In genomic region chrV:9632348-9632747, ce11 we compare ENCODE assay signal across 2 worm cellular contexts.
A peak's percentile ranks its signal among the peaks of the same experiment; 100 is the strongest.
TF ChIP-seq lines count a peak whose summit lies in the region.

No protein-coding gene starts in this region.

TF ChIP-seq in whole organism, L4 larva, 104 proteins besides CTCF, POLR2A, EP300 and RAD21:
- TF ChIP-seq madf-5 (GFP tag; IDR thresholded peaks at IDR 0.05; lab: Robert Waterston, UW) (peak in 1 of 2 experiments; percentile 52; a peak in 1 of 4 replicates), set-16 (GFP tag; IDR thresholded peaks at IDR 0.05; lab: Robert Waterston, UW) (peak; percentile 99), F26F4.8 (GFP tag; conservative IDR thresholded peaks at IDR 0.05; lab: Robert Waterston, UW) (0 out of 2 replicates have a peak, but pooled peaks have one; percentile 4), pha-4 (GFP tag; IDR thresholded peaks at IDR 0.05; lab: Robert Waterston, UW) (peak; percentile 56; the same call in 1 of the 2 replicates), pha-4 (tag; optimal IDR thresholded peaks at IDR 0.05; lab: Kevin White, UChicago) (no peak), nhr-48 (tag; optimal IDR thresholded peaks at IDR 0.05; lab: Kevin White, UChicago) (no peak)

TF ChIP-seq in whole organism, young adult, 124 proteins besides CTCF, POLR2A, EP300 and RAD21:
- TF ChIP-seq die-1 (tag; optimal IDR thresholded peaks at IDR 0.05; lab: Kevin White, UChicago), result no peak
- TF ChIP-seq nhr-120 (GFP tag; IDR thresholded peaks at IDR 0.05; lab: Robert Waterston, UW), result no peak
- TF ChIP-seq fkh-3 (tag; optimal IDR thresholded peaks at IDR 0.05; lab: Kevin White, UChicago), result no peak
- no peak for TF ChIP-seq lir-1 (GFP tag; conservative IDR thresholded peaks at IDR 0.05; lab: Robert Waterston, UW)
- TF ChIP-seq mcd-1 (GFP tag; IDR thresholded peaks at IDR 0.05; lab: Robert Waterston, UW), result peak; percentile 34; the same call in 1 of the 2 replicates
- TF ChIP-seq egrh-3 (GFP tag; IDR thresholded peaks at IDR 0.05; lab: Robert Waterston, UW), result peak; percentile 97
- TF ChIP-seq F37B4.10 (GFP tag; IDR thresholded peaks at IDR 0.05; lab: Robert Waterston, UW), result peak; percentile 82; the same call in 1 of the 2 replicates
- no peak for TF ChIP-seq pbrm-1 (GFP tag; IDR thresholded peaks at IDR 0.05; lab: Robert Waterston, UW)
- no peak for TF ChIP-seq F10E7.11 (tag; optimal IDR thresholded peaks at IDR 0.05; lab: Kevin White, UChicago)
- TF ChIP-seq cebp-1 (GFP tag; IDR thresholded peaks at IDR 0.05; lab: Robert Waterston, UW), result no peak
- TF ChIP-seq cebp-1 (tag; optimal IDR thresholded peaks at IDR 0.05; lab: Kevin White, UChicago), result no peak
- no peak for TF ChIP-seq B0035.1 (tag; optimal IDR thresholded peaks at IDR 0.05; lab: Kevin White, UChicago)
- 0 out of 2 replicates have a peak, but pooled peaks have one; percentile 17 for TF ChIP-seq dox-1 (GFP tag; IDR thresholded peaks at IDR 0.05; lab: Robert Waterston, UW)
